Fruit fly (Drosophila melanogaster) whole organism, wandering third instar larva: ENCODE results near the gene Pex12.

Source experiments
- Abd-B ChIP-seq: fragments of >200 bp; optimal IDR thresholded peaks from 2 replicates; lab custom pipeline; 2017; ENCODE audit warnings: missing biosample characterization, missing genetic modification characterization
- CG9705 ChIP-seq: fragments of 200-800 bp; sonication (Bioruptor generic); optimal IDR thresholded peaks from 2 replicates; lab custom pipeline; 2018; ENCODE audit warnings: missing biosample characterization, mild to moderate bottlenecking, missing genetic modification characterization
- CrebA ChIP-seq: fragments of 200-800 bp; sonication (Bioruptor generic); optimal IDR thresholded peaks from 2 replicates; lab custom pipeline; 2016; ENCODE audit warnings: missing biosample characterization, mild to moderate bottlenecking, missing genetic modification characterization, borderline replicate concordance
- Dfd ChIP-seq: fragments of >200 bp; optimal IDR thresholded peaks from 2 replicates; lab custom pipeline; 2017; ENCODE audit warnings: missing biosample characterization, missing genetic modification characterization
- Dif ChIP-seq: fragments of 200-275, 200-300 bp; sonication (Bioruptor generic); optimal IDR thresholded peaks from 2 replicates; lab custom pipeline; 2018; ENCODE audit warnings: missing biosample characterization, missing genetic modification characterization; ENCODE audit not compliant: partially characterized antibody
- GATAd ChIP-seq: sonication (Bioruptor generic); optimal IDR thresholded peaks from 2 replicates; lab custom pipeline; 2016; ENCODE audit warnings: missing biosample characterization, missing genetic modification characterization
- HLH106 ChIP-seq: fragments of 200-800 bp; optimal IDR thresholded peaks from 3 replicates; lab custom pipeline; 2019; ENCODE audit warnings: missing biosample characterization, mild to moderate bottlenecking, missing genetic modification characterization, moderate library complexity
- Hnf4 ChIP-seq: fragments of 200-800 bp; sonication (Bioruptor generic); optimal IDR thresholded peaks from 2 replicates; lab custom pipeline; 2016; ENCODE audit warnings: missing biosample characterization, mild to moderate bottlenecking, missing genetic modification characterization
- Hr78 ChIP-seq: fragments of >200 bp; optimal IDR thresholded peaks from 2 replicates; lab custom pipeline; 2017; ENCODE audit warnings: missing biosample characterization, missing genetic modification characterization
- Hr83 ChIP-seq: fragments of 200-300 bp; sonication (Bioruptor generic); optimal IDR thresholded peaks from 2 replicates; lab custom pipeline; 2016; ENCODE audit warnings: missing biosample characterization, mild to moderate bottlenecking, missing genetic modification characterization, moderate library complexity; ENCODE audit not compliant: poor library complexity, severe bottlenecking
- Mio ChIP-seq: sonication (Bioruptor generic); optimal IDR thresholded peaks from 2 replicates; lab custom pipeline; 2016; ENCODE audit warnings: missing biosample characterization, missing genetic modification characterization
- Myc ChIP-seq: fragments of >200 bp; optimal IDR thresholded peaks from 2 replicates; lab custom pipeline; 2017
- OdsH ChIP-seq: fragments of 200-800 bp; sonication (Bioruptor generic); optimal IDR thresholded peaks from 2 replicates; lab custom pipeline; 2016; ENCODE audit warnings: missing biosample characterization, mild to moderate bottlenecking, missing genetic modification characterization
- Rel ChIP-seq, 2 experiments: fragments of 200-800 bp; sonication (Bioruptor generic) in 1 of 2; optimal IDR thresholded peaks; 2 replicates in 1 of 2; 3 replicates in 1 of 2; lab custom pipeline; 2016 to 2019; ENCODE audit warnings: mild to moderate bottlenecking in 2 of 2, missing biosample characterization in 2 of 2, missing genetic modification characterization in 2 of 2, moderate library complexity in 1 of 2
- Sp1 ChIP-seq: fragments of 200-800 bp; sonication (Bioruptor generic); optimal IDR thresholded peaks from 3 replicates; lab custom pipeline; 2019; ENCODE audit warnings: missing biosample characterization, mild to moderate bottlenecking, missing genetic modification characterization, moderate library complexity
- br ChIP-seq: fragments of 200-800 bp; sonication (Bioruptor generic); optimal IDR thresholded peaks from 2 replicates; lab custom pipeline; 2016; ENCODE audit warnings: missing biosample characterization, missing genetic modification characterization
- brk ChIP-seq: fragments of 200-800 bp; sonication (Bioruptor generic); optimal IDR thresholded peaks from 2 replicates; lab custom pipeline; 2016; ENCODE audit warnings: missing biosample characterization, mild to moderate bottlenecking, missing genetic modification characterization
- dl ChIP-seq, 2 experiments: fragments of 175-275, 200-275 bp in 1 of 2; fragments of 200-275 bp in 1 of 2; sonication (Bioruptor generic); optimal IDR thresholded peaks; lab custom pipeline; 2018; ENCODE audit warnings: mild to moderate bottlenecking in 2 of 2, missing biosample characterization in 2 of 2, missing genetic modification characterization in 2 of 2, moderate library complexity in 2 of 2; ENCODE audit not compliant: partially characterized antibody in 2 of 2, insufficient read depth in 1 of 2
- dmrt93B ChIP-seq: fragments of 200-800 bp; sonication (Bioruptor generic); optimal IDR thresholded peaks from 2 replicates; lab custom pipeline; 2018; ENCODE audit warnings: missing biosample characterization, mild to moderate bottlenecking, missing genetic modification characterization
- dsf ChIP-seq: sonication (Bioruptor generic); optimal IDR thresholded peaks from 2 replicates; lab custom pipeline; 2016; ENCODE audit warnings: missing biosample characterization, missing genetic modification characterization, borderline replicate concordance
- ey ChIP-seq: fragments of 200-800 bp; sonication (Bioruptor generic); optimal IDR thresholded peaks from 2 replicates; lab custom pipeline; 2016; ENCODE audit warnings: missing biosample characterization, missing genetic modification characterization
- foxo ChIP-seq, 2 experiments: fragments of 200-800 bp; sonication (Bioruptor generic); optimal IDR thresholded peaks; 2 replicates in 1 of 2; 3 replicates in 1 of 2; lab custom pipeline; 2016 to 2017; ENCODE audit warnings: missing biosample characterization in 2 of 2, missing genetic modification characterization in 2 of 2
- fru ChIP-seq: fragments of 200-800 bp; sonication (Bioruptor generic); optimal IDR thresholded peaks from 3 replicates; lab custom pipeline; 2016; ENCODE audit warnings: missing biosample characterization, mild to moderate bottlenecking, missing genetic modification characterization
- h ChIP-seq: fragments of 200-800 bp; sonication (Bioruptor generic); optimal IDR thresholded peaks from 3 replicates; lab custom pipeline; 2016; ENCODE audit warnings: missing biosample characterization, mild to moderate bottlenecking, missing genetic modification characterization
- pan ChIP-seq: fragments of >200 bp; optimal IDR thresholded peaks from 2 replicates; lab custom pipeline; 2017
- psq ChIP-seq: fragments of 200-800 bp; sonication (Bioruptor generic); optimal IDR thresholded peaks from 3 replicates; lab custom pipeline; 2017; ENCODE audit warnings: missing biosample characterization, mild to moderate bottlenecking, missing genetic modification characterization, moderate library complexity
- rgr ChIP-seq: fragments of 200-800 bp; sonication (Bioruptor generic); optimal IDR thresholded peaks from 3 replicates; lab custom pipeline; 2016; ENCODE audit warnings: missing biosample characterization, mild to moderate bottlenecking, missing genetic modification characterization
- sage ChIP-seq: fragments of 200-800 bp; sonication (Bioruptor generic); optimal IDR thresholded peaks from 2 replicates; lab custom pipeline; 2016; ENCODE audit warnings: missing biosample characterization, mild to moderate bottlenecking, missing genetic modification characterization
- sv ChIP-seq: fragments of 200-800 bp; sonication (Bioruptor generic); optimal IDR thresholded peaks from 3 replicates; lab custom pipeline; 2016; ENCODE audit warnings: missing biosample characterization, missing genetic modification characterization
- woc ChIP-seq: sonication (Bioruptor generic); optimal IDR thresholded peaks from 2 replicates; lab custom pipeline; 2016; ENCODE audit warnings: missing biosample characterization, mild to moderate bottlenecking, missing genetic modification characterization

Pex12 gene

DNA sequence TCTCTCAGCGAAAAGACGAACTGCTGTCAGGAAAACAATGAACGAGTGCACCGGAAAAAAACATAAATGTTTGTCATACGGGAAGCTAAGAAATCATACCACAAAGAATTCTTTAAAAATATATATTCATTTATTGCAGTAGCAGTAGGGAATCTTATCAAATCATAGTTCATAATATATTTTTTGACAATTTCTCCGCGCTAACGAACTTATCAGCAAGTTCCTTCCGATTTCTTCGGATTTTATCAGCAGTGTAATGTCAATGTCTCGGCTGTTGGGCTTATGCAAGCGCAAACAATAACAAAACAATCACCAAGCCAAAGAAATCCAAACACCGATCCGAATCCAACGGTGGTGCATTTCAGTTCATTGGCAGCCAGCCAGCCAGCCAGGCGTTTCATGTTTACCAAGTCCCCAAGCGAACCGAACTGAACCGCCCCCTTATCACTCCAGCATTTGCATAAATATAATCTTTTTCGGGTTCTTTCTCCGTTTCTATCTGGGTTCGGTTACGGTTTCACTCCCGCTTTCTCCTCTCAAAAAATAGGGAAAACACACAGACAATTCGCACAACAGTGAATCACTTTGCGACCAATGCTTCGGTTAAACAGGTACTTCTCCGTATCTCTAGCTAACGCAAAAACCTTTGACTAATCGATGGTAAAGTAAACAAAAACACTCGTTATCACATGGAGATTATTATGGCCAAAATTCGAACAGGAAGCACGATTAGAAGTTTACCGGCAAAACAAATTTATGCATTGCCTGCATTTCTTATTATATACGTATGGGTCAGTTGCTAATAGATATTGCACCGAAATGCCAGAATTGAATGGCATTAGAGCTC, 11.9 kb downstream of the Pex12 start:
- peak; percentile 17 for TF ChIP-seq Hnf4 (GFP tag; lab: Kevin White, UChicago)
- TF ChIP-seq Sp1, result peak; percentile 5
- TF ChIP-seq h (GFP tag; lab: Kevin White, UChicago), result peak; percentile 24
- no peak for TF ChIP-seq Myc (lab: Kevin White, UChicago)
- no peak for TF ChIP-seq CrebA (GFP tag; lab: Kevin White, UChicago)
- TF ChIP-seq dsf, result no peak
- no peak for TF ChIP-seq dmrt93B (GFP tag; lab: Kevin White, UChicago)
- no peak for TF ChIP-seq Rel (GFP tag; optimal IDR thresholded peaks at IDR 0.05; lab: Kevin White, UChicago)
- peak; percentile 99 for TF ChIP-seq Rel (tag; optimal IDR thresholded peaks at IDR 0.05; lab: Kevin White, UChicago)
- peak; percentile 18 for TF ChIP-seq psq (GFP tag; lab: Kevin White, UChicago)
- no peak for TF ChIP-seq Mio
- peak; percentile 26 for TF ChIP-seq OdsH (GFP tag; lab: Kevin White, UChicago)
- TF ChIP-seq Dif (GFP tag; lab: Kevin White, UChicago), result peak; percentile 17
- TF ChIP-seq br (GFP tag; lab: Kevin White, UChicago), result peak; percentile 28
- TF ChIP-seq foxo (GFP tag; optimal IDR thresholded peaks at IDR 0.05; lab: Kevin White, UChicago), result peak in 1 of 2 experiments; percentile 18
- TF ChIP-seq, all 38 proteins: peak for 9

DNA sequence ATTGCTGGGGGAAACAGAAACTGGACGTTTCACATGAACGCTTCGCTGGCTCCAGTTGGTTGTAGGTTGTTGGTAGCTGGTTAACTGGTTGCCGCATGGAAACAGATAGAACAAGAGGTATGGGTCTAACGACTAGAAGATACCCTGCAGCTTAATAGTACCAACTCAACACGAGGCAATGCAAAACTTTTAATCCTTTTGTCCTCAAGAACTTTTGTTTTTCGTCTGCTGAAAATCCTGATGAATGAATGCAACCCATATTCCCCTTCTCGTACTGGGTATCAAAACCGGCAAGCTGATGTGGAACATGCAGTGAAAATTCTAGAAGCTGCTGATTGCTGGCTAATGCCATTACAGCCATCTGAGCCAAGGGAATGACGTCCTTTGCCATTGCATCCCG, 22.2 kb downstream of the Pex12 start:
- TF ChIP-seq woc (GFP tag; lab: Kevin White, UChicago), result no peak
- TF ChIP-seq rgr (GFP tag; lab: Kevin White, UChicago), result peak; percentile 4
- TF ChIP-seq br (GFP tag; lab: Kevin White, UChicago), result peak; percentile 35
- TF ChIP-seq dsf, result no peak
- TF ChIP-seq OdsH (GFP tag; lab: Kevin White, UChicago), result peak; percentile 48
- TF ChIP-seq fru (GFP tag; lab: Kevin White, UChicago), result peak; percentile 46
- TF ChIP-seq psq (GFP tag; lab: Kevin White, UChicago), result peak; percentile 24
- TF ChIP-seq foxo (GFP tag; optimal IDR thresholded peaks at IDR 0.05; lab: Kevin White, UChicago), result peak in 1 of 2 experiments; percentile 23
- TF ChIP-seq Sp1, result peak; percentile 7
- no peak for TF ChIP-seq HLH106 (tag; lab: Kevin White, UChicago)

DNA sequence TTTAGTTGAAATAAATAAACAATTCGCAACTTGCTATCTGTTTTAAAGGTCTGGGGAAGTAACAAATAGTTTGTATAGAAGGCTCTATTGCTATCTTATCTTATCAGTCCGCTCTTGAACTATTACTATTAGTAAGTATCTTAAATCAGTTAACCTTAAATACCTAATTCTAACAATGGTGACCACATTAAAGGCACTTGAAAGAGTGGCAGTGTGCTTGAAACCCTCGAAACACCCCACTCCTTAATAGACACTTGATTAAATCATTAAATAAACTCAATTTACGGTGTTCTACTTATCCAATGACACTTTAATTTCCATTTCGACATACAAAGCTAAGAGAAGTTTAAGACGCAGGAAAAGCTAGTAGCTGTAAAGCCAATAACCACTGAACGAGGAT, 23.0 kb downstream of the Pex12 start:
- TF ChIP-seq Abd-B (no peak), CG9705 (GFP tag; lab: Kevin White, UChicago) (no peak), fru (GFP tag; lab: Kevin White, UChicago) (no peak), dl (GFP tag; optimal IDR thresholded peaks at IDR 0.05; lab: Kevin White, UChicago; ENCODE audit: insufficient read depth in 1 of 2, partially characterized antibody in 2 of 2) (no peak), CrebA (GFP tag; lab: Kevin White, UChicago) (no peak)

DNA sequence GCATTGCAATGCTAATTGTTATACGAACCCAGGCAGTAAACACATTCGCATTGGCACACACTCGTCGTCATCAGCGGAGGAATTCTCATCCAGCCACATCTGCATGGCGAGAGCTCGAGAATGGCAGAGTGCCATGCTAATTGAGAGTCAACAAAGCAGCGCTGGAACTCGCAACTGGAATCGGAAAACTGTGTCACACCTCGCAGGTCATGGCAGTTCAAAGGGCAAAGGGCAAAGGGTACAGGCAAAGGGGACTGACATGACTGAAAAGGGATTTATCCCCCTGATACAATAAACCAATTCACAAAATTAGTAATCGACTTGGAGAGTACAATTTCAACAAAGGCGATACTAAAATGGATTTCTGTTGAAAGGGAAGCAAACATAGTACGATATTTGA, 24.2 kb downstream of the Pex12 start:
- TF ChIP-seq Mio (no peak), sv (GFP tag; lab: Kevin White, UChicago) (no peak), pan (lab: Kevin White, UChicago) (no peak), HLH106 (tag; lab: Kevin White, UChicago) (no peak), Hr83 (GFP tag; lab: Kevin White, UChicago) (no peak), Hr78 (GFP tag; lab: Kevin White, UChicago) (no peak), Dfd (GFP tag; lab: Kevin White, UChicago) (no peak), dmrt93B (GFP tag; lab: Kevin White, UChicago) (no peak), CrebA (GFP tag; lab: Kevin White, UChicago) (no peak), dsf (no peak), brk (GFP tag; lab: Kevin White, UChicago) (no peak), woc (GFP tag; lab: Kevin White, UChicago) (no peak), sage (GFP tag; lab: Kevin White, UChicago) (no peak), Abd-B (no peak), ey (no peak), Myc (lab: Kevin White, UChicago) (no peak), OdsH (GFP tag; lab: Kevin White, UChicago) (no peak), GATAd (GFP tag; lab: Kevin White, UChicago) (no peak), Rel (GFP tag; optimal IDR thresholded peaks at IDR 0.05; lab: Kevin White, UChicago) (no peak), Rel (tag; optimal IDR thresholded peaks at IDR 0.05; lab: Kevin White, UChicago) (no peak), CG9705 (GFP tag; lab: Kevin White, UChicago) (no peak)
